Fruit fly (Drosophila melanogaster): ENCODE results near the gene CG3581.
A peak's percentile ranks its signal among the peaks of the same experiment; 100 is the strongest.

Gene CG3581

dm6 chr3R:19403096-19403515 lies 28.5 kb upstream of the CG3581 start, which contains the start of the genes Ino80 and Aptx (continued):
- TF ChIP-seq CG9437 (GFP tag; optimal IDR thresholded peaks at IDR 0.05) (peak; percentile 81), CHES-1-like (GFP tag; optimal IDR thresholded peaks at IDR 0.05) (peak; percentile 96), Taf1 (GFP tag; IDR thresholded peaks at IDR 0.05) (peak; percentile 86), CG2116 (GFP tag; optimal IDR thresholded peaks at IDR 0.05) (peak; percentile 96), CG6791 (GFP tag; IDR thresholded peaks at IDR 0.05; ENCODE audit: partially characterized antibody) (peak; percentile 95), CG1024 (GFP tag; IDR thresholded peaks at IDR 0.05) (peak; percentile 78), lmd (GFP tag; IDR thresholded peaks at IDR 0.05) (peak; percentile 95), CG9932 (GFP tag; IDR thresholded peaks at IDR 0.05) (peak; percentile 97), Blimp-1 (GFP tag; optimal IDR thresholded peaks at IDR 0.05) (peak; percentile 92), tx (GFP tag; optimal IDR thresholded peaks at IDR 0.05) (peak; percentile 95), D19B (GFP tag; optimal IDR thresholded peaks at IDR 0.05) (peak; percentile 81), Bgb (GFP tag; IDR thresholded peaks at IDR 0.05; ENCODE audit: partially characterized antibody) (peak; percentile 97), CG8290 (GFP tag; optimal IDR thresholded peaks at IDR 0.05) (peak; percentile 86), CG8290 (tag; optimal IDR thresholded peaks at IDR 0.05) (peak; percentile 27 to 82), CG2678 (tag; optimal IDR thresholded peaks at IDR 0.05) (peak; percentile 94), CG32767 (GFP tag; IDR thresholded peaks at IDR 0.05) (peak; percentile 90)

dm6 chr3R:19398467-19398866 lies 23.9 kb upstream of the CG3581 start, which contains the start of gene CG31244:
Gene CG31244 (minus strand): TSS chr3R:19398567.
- no peak for TF ChIP-seq seq (GFP tag; IDR thresholded peaks at IDR 0.05)
- TF ChIP-seq CG11456 (GFP tag; IDR thresholded peaks at IDR 0.05): no peak
- no peak for TF ChIP-seq Rx (GFP tag; IDR thresholded peaks at IDR 0.05)
- no peak for TF ChIP-seq Trl (optimal IDR thresholded peaks at IDR 0.05)
- TF ChIP-seq Trl (GFP tag; optimal IDR thresholded peaks at IDR 0.05): no peak
- no peak for TF ChIP-seq CG14860 (GFP tag; IDR thresholded peaks at IDR 0.05; ENCODE audit: partially characterized antibody)
- TF ChIP-seq CG10267 (tag; optimal IDR thresholded peaks at IDR 0.05): no peak

dm6 chr3R:19393060-19393459 lies 18.5 kb upstream of the CG3581 start, which contains the start of gene CG3739:
Gene CG3739 (plus strand): TSS chr3R:19393360.
- no peak for TF ChIP-seq CG17359 (tag; optimal IDR thresholded peaks at IDR 0.05)
- TF ChIP-seq Dip2 (GFP tag; IDR thresholded peaks at IDR 0.05): no peak
- no peak for TF ChIP-seq B-H2 (GFP tag; optimal IDR thresholded peaks at IDR 0.05)
- TF ChIP-seq CG32767 (GFP tag; IDR thresholded peaks at IDR 0.05): no peak
- TF ChIP-seq Dp (GFP tag; optimal IDR thresholded peaks at IDR 0.05): no peak
- TF ChIP-seq CG7786 (GFP tag; optimal IDR thresholded peaks at IDR 0.05): no peak
- no peak for TF ChIP-seq ttk (GFP tag; IDR thresholded peaks at IDR 0.05)
- no peak for TF ChIP-seq chm (GFP tag; IDR thresholded peaks at IDR 0.05)
- TF ChIP-seq Sry-β (GFP tag; optimal IDR thresholded peaks at IDR 0.05): no peak
- TF ChIP-seq bbx (GFP tag; IDR thresholded peaks at IDR 0.05; ENCODE audit: partially characterized antibody): no peak
- TF ChIP-seq gce (GFP tag; IDR thresholded peaks at IDR 0.05): no peak
- no peak for TF ChIP-seq CG5245 (GFP tag; optimal IDR thresholded peaks at IDR 0.05)
- no peak for TF ChIP-seq CG15479 (GFP tag; optimal IDR thresholded peaks at IDR 0.05)
- no peak for TF ChIP-seq CG4730 (GFP tag; IDR thresholded peaks at IDR 0.05)
- TF ChIP-seq Kr (GFP tag; optimal IDR thresholded peaks at IDR 0.05): no peak
- TF ChIP-seq CG33213 (GFP tag; optimal IDR thresholded peaks at IDR 0.05): no peak
- no peak for TF ChIP-seq cad (GFP tag; optimal IDR thresholded peaks at IDR 0.05)
- TF ChIP-seq CG34224 (GFP tag; IDR thresholded peaks at IDR 0.05; ENCODE audit: partially characterized antibody): no peak
- TF ChIP-seq tin (GFP tag; optimal IDR thresholded peaks at IDR 0.05): no peak
- no peak for TF ChIP-seq CG30431 (GFP tag; optimal IDR thresholded peaks at IDR 0.05)
